Comparison of ENCODE assay signal across 5 worm cellular contexts in genomic region chrII:14540551-14540950, ce11.
TF ChIP-seq lines count a peak whose summit lies in the region.

No protein-coding gene starts in this region.

TF ChIP-seq in whole organism, L1 larva, 84 proteins besides CTCF, POLR2A, EP300 and RAD21:
- TF ChIP-seq swsn-7 (tag; optimal IDR thresholded peaks at IDR 0.05; lab: Kevin White, UChicago) = no peak
- TF ChIP-seq elt-2 (tag; optimal IDR thresholded peaks at IDR 0.05; lab: Kevin White, UChicago) = peak; percentile 12

TF ChIP-seq in whole organism, L2 larva, 48 proteins besides CTCF, POLR2A, EP300 and RAD21:
- TF ChIP-seq ztf-1 (GFP tag; conservative IDR thresholded peaks at IDR 0.05; lab: Robert Waterston, UW) (no peak), fos-1 (tag; optimal IDR thresholded peaks at IDR 0.05; lab: Kevin White, UChicago) (peak; percentile 84), nhr-23 (tag; optimal IDR thresholded peaks at IDR 0.05; lab: Kevin White, UChicago) (no peak), R02D3.7 (tag; optimal IDR thresholded peaks at IDR 0.05; lab: Kevin White, UChicago) (no peak), nhr-77 (tag; optimal IDR thresholded peaks at IDR 0.05; lab: Kevin White, UChicago) (no peak), nhr-11 (tag; optimal IDR thresholded peaks at IDR 0.05; lab: Kevin White, UChicago) (no peak)

TF ChIP-seq in whole organism, L3 larva, 47 proteins besides CTCF, POLR2A, EP300 and RAD21:
- TF ChIP-seq elt-2 (tag; optimal IDR thresholded peaks at IDR 0.05; lab: Kevin White, UChicago) (peak; percentile 59), ztf-11 (tag; optimal IDR thresholded peaks at IDR 0.05; lab: Kevin White, UChicago) (no peak), elt-3 (tag; optimal IDR thresholded peaks at IDR 0.05; lab: Kevin White, UChicago) (no peak), nhr-67 (tag; optimal IDR thresholded peaks at IDR 0.05; lab: Kevin White, UChicago) (no peak), lsy-12 (tag; optimal IDR thresholded peaks at IDR 0.05; lab: Kevin White, UChicago) (no peak), pqm-1 (tag; optimal IDR thresholded peaks at IDR 0.05; lab: Kevin White, UChicago) (peak; percentile 66), zag-1 (tag; optimal IDR thresholded peaks at IDR 0.05; lab: Kevin White, UChicago) (no peak)

TF ChIP-seq in whole organism, L4 larva, 104 proteins besides CTCF, POLR2A, EP300 and RAD21:
- TF ChIP-seq lsy-2 (tag; optimal IDR thresholded peaks at IDR 0.05; lab: Kevin White, UChicago) = no peak
- no peak for TF ChIP-seq ztf-7 (tag; optimal IDR thresholded peaks at IDR 0.05; lab: Kevin White, UChicago)
- no peak for TF ChIP-seq ZK546.5 (tag; optimal IDR thresholded peaks at IDR 0.05; lab: Kevin White, UChicago)
- no peak for TF ChIP-seq fkh-10 (GFP tag; optimal IDR thresholded peaks at IDR 0.05; lab: Kevin White, UChicago)
- no peak for TF ChIP-seq ZK337.2 (GFP tag; IDR thresholded peaks at IDR 0.05; lab: Robert Waterston, UW)
- TF ChIP-seq T26A8.4 (GFP tag; IDR thresholded peaks at IDR 0.05; lab: Robert Waterston, UW) = no peak
- no peak for TF ChIP-seq ctbp-1 (GFP tag; IDR thresholded peaks at IDR 0.05; lab: Robert Waterston, UW)
- TF ChIP-seq daf-16 (GFP tag; optimal IDR thresholded peaks at IDR 0.05; lab: Kevin White, UChicago) = no peak
- TF ChIP-seq daf-16 (tag; optimal IDR thresholded peaks at IDR 0.05; lab: Kevin White, UChicago) = no peak
- peak; percentile 88 for TF ChIP-seq aha-1 (tag; lab: Kevin White, UChicago)
- no peak for TF ChIP-seq zip-11 (GFP tag; IDR thresholded peaks at IDR 0.05; lab: Robert Waterston, UW)
- no peak for TF ChIP-seq madf-9 (GFP tag; conservative IDR thresholded peaks at IDR 0.05; lab: Robert Waterston, UW)
- TF ChIP-seq pqm-1 (tag; optimal IDR thresholded peaks at IDR 0.05; lab: Kevin White, UChicago) = peak; percentile 38
- no peak for TF ChIP-seq F26F4.8 (GFP tag; conservative IDR thresholded peaks at IDR 0.05; lab: Robert Waterston, UW)

TF ChIP-seq in whole organism, late embryonic, 69 proteins besides CTCF, POLR2A, EP300 and RAD21:
- TF ChIP-seq ceh-48 (tag; optimal IDR thresholded peaks at IDR 0.05; lab: Kevin White, UChicago) = no peak
- no peak for TF ChIP-seq sox-4 (tag; optimal IDR thresholded peaks at IDR 0.05; lab: Kevin White, UChicago)
- TF ChIP-seq syd-9 (tag; optimal IDR thresholded peaks at IDR 0.05; lab: Kevin White, UChicago) = no peak
- no peak for TF ChIP-seq ceh-2 (tag; optimal IDR thresholded peaks at IDR 0.05; lab: Kevin White, UChicago)
- no peak for TF ChIP-seq hlh-8 (tag; optimal IDR thresholded peaks at IDR 0.05; lab: Kevin White, UChicago)
- TF ChIP-seq ceh-30 (tag; optimal IDR thresholded peaks at IDR 0.05; lab: Kevin White, UChicago) = no peak
- TF ChIP-seq mec-3 (tag; optimal IDR thresholded peaks at IDR 0.05; lab: Kevin White, UChicago; ENCODE audit: borderline replicate concordance) = no peak
- peak; percentile 44 for TF ChIP-seq elt-2 (tag; optimal IDR thresholded peaks at IDR 0.05; lab: Kevin White, UChicago)

Comparison
In these comparisons a context has a peak if more than half of its experiments do, and no peak if none do; other contexts are left out.
1. Of the 29 proteins assayed by ChIP-seq in both whole organism, L4 larva and whole organism, L1 larva: peak only in whole organism, L4 larva: aha-1 and pqm-1; only in whole organism, L1 larva: none; in both: none; in neither: 27.